Worm (Caenorhabditis elegans) whole organism, L1 larva: ENCODE data around the gene dss-1.

Source experiments
- C04F5.9 ChIP-seq: sonication (generic microtip); optimal IDR thresholded peaks from 2 replicates; lab custom pipeline; 2016; ENCODE audit warnings: missing genetic modification characterization, missing compliant biosample characterization
- aly-2 ChIP-seq: fragments of 150-350 bp; optimal IDR thresholded peaks from 2 replicates; lab custom pipeline; 2014; ENCODE audit warnings: missing biosample characterization, missing genetic modification characterization
- ama-1 ChIP-seq: fragments of 150-350 bp; optimal IDR thresholded peaks from 2 replicates; lab custom pipeline; 2014
- ceh-63 ChIP-seq: fragments of 200-800 bp; sonication (Bioruptor generic); optimal IDR thresholded peaks from 2 replicates; lab custom pipeline; 2018; ENCODE audit warnings: mild to moderate bottlenecking, missing genetic modification characterization, missing compliant biosample characterization
- ceh-8 ChIP-seq: fragments of 200-800 bp; sonication (Bioruptor generic); optimal IDR thresholded peaks from 2 replicates; lab custom pipeline; 2018; ENCODE audit warnings: mild to moderate bottlenecking, missing genetic modification characterization, moderate library complexity, missing compliant biosample characterization
- ceh-88 ChIP-seq: fragments of 200-800 bp; sonication (Bioruptor generic); IDR thresholded peaks from 2 replicates; pipeline ENCODE4 v1.3.6; 2022; ENCODE audit warnings: missing genetic modification characterization, missing compliant biosample characterization
- ces-1 ChIP-seq: fragments of 150-350 bp; optimal IDR thresholded peaks from 2 replicates; lab custom pipeline; 2014; ENCODE audit warnings: missing biosample characterization, missing genetic modification reagents, missing genetic modification characterization
- dsc-1 ChIP-seq: sonication (generic microtip); optimal IDR thresholded peaks from 2 replicates; lab custom pipeline; 2016; ENCODE audit warnings: mild to moderate bottlenecking, missing genetic modification characterization, missing compliant biosample characterization
- efl-1 ChIP-seq, 4 experiments: fragments of 150-350 bp; optimal IDR thresholded peaks in 3 of 4; peaks in 1 of 4; 1 replicate in 1 of 4; 2 replicates in 3 of 4; lab custom pipeline; 2014; ENCODE audit warnings: missing biosample characterization in 2 of 4, missing genetic modification characterization in 2 of 4, missing genetic modification reagents in 2 of 4
- elt-3 ChIP-seq, 6 experiments: fragments of 150-350 bp in 1 of 6; sonication (generic microtip); optimal IDR thresholded peaks; 2 replicates each; lab custom pipeline; 2017 to 2018; ENCODE audit warnings: missing biosample characterization in 6 of 6, missing genetic modification characterization in 6 of 6, inconsistent platforms in 1 of 6
- ets-5 ChIP-seq: fragments of 200-800 bp; sonication (Bioruptor generic); IDR thresholded peaks from 2 replicates; pipeline ENCODE4 v1.3.6; 2022; ENCODE audit warnings: missing genetic modification characterization, missing compliant biosample characterization
- fkh-10 ChIP-seq: sonication (generic microtip); optimal IDR thresholded peaks from 2 replicates; lab custom pipeline; 2017; ENCODE audit warnings: missing biosample characterization, missing genetic modification reagents, missing genetic modification characterization
- fos-1 ChIP-seq: fragments of 150-350 bp; optimal IDR thresholded peaks from 2 replicates; lab custom pipeline; 2014; ENCODE audit warnings: missing biosample characterization, missing genetic modification characterization
- grh-1 ChIP-seq: fragments of 200-800 bp; sonication (Bioruptor generic); IDR thresholded peaks from 2 replicates; pipeline ENCODE4 v1.3.6; 2022; ENCODE audit warnings: missing genetic modification reagents, missing genetic modification characterization, missing compliant biosample characterization
- hlh-4 ChIP-seq: sonication (generic microtip); optimal IDR thresholded peaks from 2 replicates; lab custom pipeline; 2016; ENCODE audit warnings: mild to moderate bottlenecking, missing genetic modification characterization, missing compliant biosample characterization
- jun-1 ChIP-seq: fragments of 150-350 bp; optimal IDR thresholded peaks from 2 replicates; lab custom pipeline; 2014; ENCODE audit warnings: missing biosample characterization, missing genetic modification reagents, missing genetic modification characterization
- lin-14 ChIP-seq: fragments of 200-800 bp; sonication (Bioruptor generic); optimal IDR thresholded peaks from 2 replicates; lab custom pipeline; 2018; ENCODE audit warnings: mild to moderate bottlenecking, missing genetic modification characterization, moderate library complexity, missing compliant biosample characterization
- lin-15B ChIP-seq: fragments of 150-350 bp; sonication (generic microtip); optimal IDR thresholded peaks from 3 replicates; lab custom pipeline; 2014; ENCODE audit warnings: missing biosample characterization, missing genetic modification characterization
- lin-35 ChIP-seq, 2 experiments: fragments of 150-350 bp; optimal IDR thresholded peaks; 2 replicates each; lab custom pipeline; 2014; ENCODE audit warnings: missing biosample characterization in 2 of 2, missing genetic modification characterization in 2 of 2, missing genetic modification reagents in 2 of 2
- lin-39 ChIP-seq: fragments of 150-350 bp; optimal IDR thresholded peaks from 2 replicates; lab custom pipeline; 2014; ENCODE audit warnings: missing biosample characterization, missing genetic modification reagents, missing genetic modification characterization
- lsy-2 ChIP-seq, 2 experiments: fragments of 150-350 bp; optimal IDR thresholded peaks; 2 replicates each; lab custom pipeline; 2014; ENCODE audit warnings: missing biosample characterization in 2 of 2, missing genetic modification characterization in 2 of 2
- mab-9 ChIP-seq: fragments of 200-800 bp; sonication (Bioruptor generic); IDR thresholded peaks from 2 replicates; pipeline ENCODE4 v1.3.6; 2022; ENCODE audit warnings: missing genetic modification reagents, missing genetic modification characterization, missing compliant biosample characterization
- nhr-11 ChIP-seq: fragments of 150-350 bp; optimal IDR thresholded peaks from 2 replicates; lab custom pipeline; 2014; ENCODE audit warnings: missing biosample characterization, missing genetic modification characterization
- nhr-20 ChIP-seq: sonication (generic microtip); optimal IDR thresholded peaks from 2 replicates; lab custom pipeline; 2016; ENCODE audit warnings: mild to moderate bottlenecking, missing genetic modification characterization, missing compliant biosample characterization
- nhr-47 ChIP-seq: sonication (generic microtip); optimal IDR thresholded peaks from 2 replicates; lab custom pipeline; 2016; ENCODE audit warnings: mild to moderate bottlenecking, missing genetic modification characterization, moderate library complexity, missing compliant biosample characterization
- nhr-71 ChIP-seq: sonication (generic microtip); optimal IDR thresholded peaks from 2 replicates; lab custom pipeline; 2016; ENCODE audit warnings: mild to moderate bottlenecking, missing genetic modification characterization, moderate library complexity, missing compliant biosample characterization
- nhr-76 ChIP-seq: sonication (generic microtip); optimal IDR thresholded peaks from 2 replicates; lab custom pipeline; 2017; ENCODE audit warnings: missing biosample characterization, missing genetic modification characterization
- nhr-77 ChIP-seq: fragments of 150-350 bp; optimal IDR thresholded peaks from 2 replicates; lab custom pipeline; 2014; ENCODE audit warnings: missing biosample characterization, missing genetic modification characterization
- nhr-90 ChIP-seq: sonication (generic microtip); optimal IDR thresholded peaks from 2 replicates; lab custom pipeline; 2016; ENCODE audit warnings: mild to moderate bottlenecking, missing genetic modification characterization, missing compliant biosample characterization; ENCODE audit not compliant: poor library complexity
- pqm-1 ChIP-seq: sonication (generic microtip); optimal IDR thresholded peaks from 3 replicates; lab custom pipeline; 2017; ENCODE audit warnings: missing biosample characterization, missing genetic modification characterization
- rnt-1 ChIP-seq: sonication (generic microtip); optimal IDR thresholded peaks from 2 replicates; lab custom pipeline; 2016; ENCODE audit warnings: mild to moderate bottlenecking, missing genetic modification characterization, moderate library complexity, missing compliant biosample characterization
- skn-1 ChIP-seq: fragments of 150-350 bp; optimal IDR thresholded peaks from 2 replicates; lab custom pipeline; 2014; ENCODE audit warnings: missing biosample characterization, missing genetic modification characterization
- sup-37 ChIP-seq: fragments of 200-800 bp; sonication (Bioruptor generic); optimal IDR thresholded peaks from 2 replicates; lab custom pipeline; 2018; ENCODE audit warnings: mild to moderate bottlenecking, missing genetic modification characterization, missing compliant biosample characterization
- tbx-2 ChIP-seq: sonication (generic microtip); optimal IDR thresholded peaks from 2 replicates; lab custom pipeline; 2016; ENCODE audit warnings: missing genetic modification characterization, missing compliant biosample characterization
- vab-15 ChIP-seq: sonication (generic microtip); optimal IDR thresholded peaks from 2 replicates; lab custom pipeline; 2017; ENCODE audit warnings: missing genotype, mild to moderate bottlenecking, missing genetic modification characterization, missing compliant biosample characterization
- ztf-4 ChIP-seq: fragments of 150-350 bp; optimal IDR thresholded peaks from 2 replicates; lab custom pipeline; 2014; ENCODE audit warnings: missing biosample characterization, missing genetic modification characterization

dss-1 gene

ce11 chrIII:1230672-1231071, 34.6 kb upstream of the dss-1 start:
- TF ChIP-seq lin-35 (GFP tag; optimal IDR thresholded peaks at IDR 0.05; lab: Kevin White, UChicago) (no peak), efl-1 (optimal IDR thresholded peaks at IDR 0.05; lab: Kevin White, UChicago) (no peak), efl-1 (GFP tag; optimal IDR thresholded peaks at IDR 0.05 in 1 of 2; lab: Kevin White, UChicago) (peak in 1 of 2 experiments; percentile 86)

DNA sequence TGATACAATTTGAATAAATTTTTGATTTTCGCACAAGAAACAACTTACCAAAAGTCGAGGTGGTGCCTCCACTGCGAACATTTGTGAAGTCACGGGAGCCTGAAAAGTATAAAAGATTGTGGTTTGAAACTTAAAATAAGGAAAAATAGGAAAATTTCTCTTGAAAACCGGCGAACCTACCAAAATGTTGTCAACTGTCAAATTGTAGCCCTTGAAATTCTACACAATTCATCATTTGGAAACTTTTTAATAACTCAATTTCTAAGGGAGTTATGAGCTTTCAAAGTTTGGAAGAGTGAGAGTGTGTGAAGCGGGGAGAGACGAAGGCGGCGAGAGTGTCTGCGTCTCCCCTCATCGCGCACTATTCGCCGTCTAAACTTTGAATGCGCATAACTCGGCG, 34.1 kb upstream of the dss-1 start, which contains the start of gene pes-4:
Gene pes-4, minus strand, starts transcription at position 101 of the 400 bp plus-strand sequence.
- TF ChIP-seq dsc-1 (tag; lab: Kevin White, UChicago) = no peak
- no peak for TF ChIP-seq pqm-1 (tag; lab: Kevin White, UChicago)
- TF ChIP-seq nhr-71 (tag; lab: Kevin White, UChicago) = no peak
- TF ChIP-seq rnt-1 (tag; lab: Kevin White, UChicago) = no peak
- no peak for TF ChIP-seq vab-15
- no peak for TF ChIP-seq hlh-4
- no peak for TF ChIP-seq lin-15B (tag; lab: Kevin White, UChicago)

- TF ChIP-seq pqm-1 (tag; lab: Kevin White, UChicago) (no peak), jun-1 (tag; lab: Kevin White, UChicago) (no peak), hlh-4 (no peak), dsc-1 (tag; lab: Kevin White, UChicago) (no peak), ceh-8 (GFP tag; lab: Kevin White, UChicago) (no peak), C04F5.9 (no peak), elt-3 (tag; optimal IDR thresholded peaks at IDR 0.05; lab: Kevin White, UChicago) (no peak), mab-9 (no peak), ceh-88 (no peak), nhr-20 (tag; lab: Kevin White, UChicago) (no peak), nhr-76 (tag; lab: Kevin White, UChicago) (no peak)
Measured at ce11 chrIII:1229510-1229909, 33.4 kb upstream of the dss-1 start.

DNA sequence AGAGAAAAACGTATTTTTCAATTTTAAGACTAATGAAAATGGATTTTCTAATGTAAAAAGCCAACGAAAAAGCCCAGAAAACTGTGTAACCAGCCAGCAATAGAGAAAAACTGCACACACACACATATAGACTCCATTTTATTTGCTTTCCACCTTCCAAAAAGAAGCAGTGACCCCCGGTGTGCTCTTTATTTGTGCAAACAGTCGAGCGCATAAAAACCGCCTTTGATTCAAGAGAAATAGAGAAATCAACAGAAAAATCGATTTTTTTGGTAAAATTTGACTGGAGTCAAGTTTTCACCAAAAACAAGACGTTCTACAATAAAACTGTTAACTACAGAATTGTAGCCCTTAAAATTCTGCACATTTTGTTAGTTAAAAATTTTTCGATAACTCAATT, 32.5 kb upstream of the dss-1 start:
- no peak for TF ChIP-seq fkh-10 (GFP tag; lab: Kevin White, UChicago)
- TF ChIP-seq lin-39 = no peak
- no peak for TF ChIP-seq pqm-1 (tag; lab: Kevin White, UChicago)
- no peak for TF ChIP-seq ama-1 (lab: Kevin White, UChicago)
- no peak for TF ChIP-seq ztf-4 (tag; lab: Kevin White, UChicago)
- no peak for TF ChIP-seq nhr-47 (tag; lab: Kevin White, UChicago)
- no peak for TF ChIP-seq efl-1 (optimal IDR thresholded peaks at IDR 0.05; lab: Kevin White, UChicago)
- no peak for TF ChIP-seq efl-1 (GFP tag; optimal IDR thresholded peaks at IDR 0.05 in 1 of 2; lab: Kevin White, UChicago)
- no peak for TF ChIP-seq nhr-20 (tag; lab: Kevin White, UChicago)
- no peak for TF ChIP-seq ces-1 (GFP tag; lab: Kevin White, UChicago)
- no peak for TF ChIP-seq ceh-63 (GFP tag; lab: Kevin White, UChicago)
- no peak for TF ChIP-seq vab-15
- no peak for TF ChIP-seq sup-37
- no peak for TF ChIP-seq aly-2 (tag; lab: Kevin White, UChicago)
- no peak for TF ChIP-seq skn-1 (tag; lab: Kevin White, UChicago)
- TF ChIP-seq ets-5 = no peak
- TF ChIP-seq grh-1 (GFP tag; lab: Robert Waterston, UW) = no peak
- TF ChIP-seq nhr-90 = no peak
- no peak for TF ChIP-seq fos-1 (tag; lab: Kevin White, UChicago)
- TF ChIP-seq hlh-4 = no peak

- TF ChIP-seq nhr-71 (tag; lab: Kevin White, UChicago) (peak; percentile 0), tbx-2 (tag; lab: Kevin White, UChicago) (peak; percentile 9), efl-1 (optimal IDR thresholded peaks at IDR 0.05; lab: Kevin White, UChicago) (no peak), efl-1 (GFP tag; optimal IDR thresholded peaks at IDR 0.05 in 1 of 2; lab: Kevin White, UChicago) (peak in 1 of 2 experiments; percentile 74), nhr-90 (no peak), sup-37 (no peak), nhr-11 (tag; lab: Kevin White, UChicago) (no peak), lin-14 (GFP tag; lab: Kevin White, UChicago) (peak; percentile 24), nhr-20 (tag; lab: Kevin White, UChicago) (peak; percentile 19), lsy-2 (tag; optimal IDR thresholded peaks at IDR 0.05; lab: Kevin White, UChicago) (peak in 1 of 2 experiments; percentile 18), ama-1 (lab: Kevin White, UChicago) (no peak), nhr-77 (tag; lab: Kevin White, UChicago) (peak; percentile 12)
Measured at ce11 chrIII:1226256-1226655, 30.2 kb upstream of the dss-1 start.
